Fruit fly (Drosophila melanogaster) whole organism, embryonic: ENCODE measurements around the gene CG43448.

Experiments used
- Blimp-1 ChIP-seq: fragments of 200-800 bp; sonication (Bioruptor generic); optimal IDR thresholded peaks from 3 replicates; lab custom pipeline; 2018; ENCODE audit warnings: missing biosample characterization, missing genetic modification characterization, mild to moderate bottlenecking, moderate library complexity, missing genetic modification reagents
- CG10147 ChIP-seq: fragments of 200-800 bp; sonication (Bioruptor generic); optimal IDR thresholded peaks from 2 replicates; lab custom pipeline; 2019; ENCODE audit warnings: missing biosample characterization, mild to moderate bottlenecking, missing genetic modification characterization, moderate library complexity
- CG10462 ChIP-seq: fragments of 200-800 bp; sonication (Bioruptor generic); optimal IDR thresholded peaks from 2 replicates; lab custom pipeline; 2016; ENCODE audit warnings: missing biosample characterization, missing genetic modification characterization
- CG11247 ChIP-seq: fragments of 200-800 bp; sonication (Bioruptor generic); IDR thresholded peaks from 2 replicates; pipeline ENCODE4 v1.3.6; 2022; ENCODE audit warnings: missing biosample characterization, missing genetic modification characterization
- CG13296 ChIP-seq: fragments of 200-800 bp; sonication (Bioruptor generic); optimal IDR thresholded peaks from 3 replicates; lab custom pipeline; 2018; ENCODE audit warnings: missing biosample characterization, mild to moderate bottlenecking, missing genetic modification characterization
- CG14965 ChIP-seq: fragments of 200-800 bp; sonication (Bioruptor generic); optimal IDR thresholded peaks from 2 replicates; lab custom pipeline; 2016; ENCODE audit warnings: missing biosample characterization, missing genetic modification characterization, borderline replicate concordance
- CG15011 ChIP-seq: fragments of 200-800 bp; sonication (Bioruptor generic); optimal IDR thresholded peaks from 3 replicates; lab custom pipeline; 2018; ENCODE audit warnings: missing biosample characterization, mild to moderate bottlenecking, missing genetic modification characterization
- CG1603 ChIP-seq: fragments of 200-800 bp; sonication (Bioruptor generic); optimal IDR thresholded peaks from 2 replicates; lab custom pipeline; 2019; ENCODE audit warnings: missing biosample characterization, mild to moderate bottlenecking, missing genetic modification characterization, moderate library complexity
- CG17361 ChIP-seq: fragments of 200-800 bp; sonication (Bioruptor generic); IDR thresholded peaks from 3 replicates; pipeline ENCODE4 v1.3.6; 2022; ENCODE audit warnings: missing biosample characterization, missing genetic modification characterization
- CG18262 ChIP-seq: fragments of 200-800 bp; optimal IDR thresholded peaks from 3 replicates; lab custom pipeline; 2019; ENCODE audit warnings: missing biosample characterization, mild to moderate bottlenecking, missing genetic modification characterization, moderate library complexity
- CG2120 ChIP-seq: fragments of 200-800 bp; sonication (Bioruptor generic); optimal IDR thresholded peaks from 3 replicates; lab custom pipeline; 2016; ENCODE audit warnings: missing biosample characterization, missing genetic modification characterization
- CG31441 ChIP-seq: fragments of 200-800 bp; sonication (Bioruptor generic); IDR thresholded peaks from 2 replicates; pipeline ENCODE4 v1.3.6; 2022; ENCODE audit warnings: missing biosample characterization, missing genetic modification characterization
- CG42726 ChIP-seq: fragments of 200-800 bp; sonication (Bioruptor generic); IDR thresholded peaks from 2 replicates; pipeline ENCODE4 v1.3.6; 2022; ENCODE audit warnings: missing biosample characterization, missing genetic modification characterization; ENCODE audit not compliant: partially characterized antibody
- CG7372 ChIP-seq: fragments of 200-800 bp; sonication (Bioruptor generic); IDR thresholded peaks from 2 replicates; pipeline ENCODE4 v1.3.6; 2022; ENCODE audit warnings: missing biosample characterization, missing genetic modification characterization
- CG8290 ChIP-seq, 3 experiments: fragments of 200-800 bp; sonication (Bioruptor generic); optimal IDR thresholded peaks; 2 replicates each; lab custom pipeline; 2016 to 2019; ENCODE audit warnings: missing biosample characterization in 3 of 3, missing genetic modification characterization in 3 of 3, mild to moderate bottlenecking in 2 of 3, moderate library complexity in 1 of 3
- CG8478 ChIP-seq: fragments of >200 bp; optimal IDR thresholded peaks from 2 replicates; lab custom pipeline; 2018
- Drgx ChIP-seq: fragments of 200-800 bp; sonication (Bioruptor generic); IDR thresholded peaks from 2 replicates; pipeline ENCODE4 v1.3.6; 2022; ENCODE audit warnings: missing biosample characterization, missing genetic modification characterization
- HHEX ChIP-seq: fragments of 200-800 bp; sonication (Bioruptor generic); optimal IDR thresholded peaks from 3 replicates; lab custom pipeline; 2017; ENCODE audit warnings: missing biosample characterization, mild to moderate bottlenecking, missing genetic modification characterization, missing genetic modification reagents
- Hr51 ChIP-seq, 2 experiments: fragments of 200-800 bp; sonication (Bioruptor generic); optimal IDR thresholded peaks; 2 replicates in 1 of 2; 3 replicates in 1 of 2; lab custom pipeline; 2016 to 2018; ENCODE audit warnings: missing biosample characterization in 2 of 2, missing genetic modification characterization in 2 of 2, mild to moderate bottlenecking in 1 of 2, moderate library complexity in 1 of 2
- Med ChIP-seq: fragments of 200-800 bp; sonication (Bioruptor generic); peaks from one replicate; lab custom pipeline; 2016; ENCODE audit warnings: missing biosample characterization, missing genetic modification characterization, mild to moderate bottlenecking, inconsistent platforms, moderate library complexity
- NC2β ChIP-seq: fragments of 200-800 bp; sonication (Bioruptor generic); optimal IDR thresholded peaks from 2 replicates; lab custom pipeline; 2016; ENCODE audit warnings: missing biosample characterization, missing genetic modification characterization
- Oaz ChIP-seq: fragments of 200-800 bp; sonication (Bioruptor generic); IDR thresholded peaks from 2 replicates; pipeline ENCODE4 v1.3.6; 2022; ENCODE audit warnings: missing biosample characterization, missing genetic modification characterization
- Sox102F ChIP-seq: fragments of 200-800 bp; sonication (Bioruptor generic); optimal IDR thresholded peaks from 2 replicates; lab custom pipeline; 2018; ENCODE audit warnings: missing biosample characterization, mild to moderate bottlenecking, missing genetic modification characterization, moderate library complexity
- Spps ChIP-seq: fragments of 200-800 bp; sonication (Bioruptor generic); optimal IDR thresholded peaks from 2 replicates; lab custom pipeline; 2018; ENCODE audit warnings: missing biosample characterization, mild to moderate bottlenecking, missing genetic modification characterization
- TFAM ChIP-seq: fragments of 200-800 bp; sonication (Bioruptor generic); optimal IDR thresholded peaks from 2 replicates; lab custom pipeline; 2017; ENCODE audit warnings: missing biosample characterization, missing genetic modification characterization, inconsistent platforms
- Xrp1 ChIP-seq: fragments of 200-800 bp; sonication (Bioruptor generic); IDR thresholded peaks from 2 replicates; pipeline ENCODE4 v1.3.6; 2022; ENCODE audit warnings: missing biosample characterization, missing genetic modification characterization
- ap ChIP-seq: fragments of 200-800 bp; sonication (Bioruptor generic); IDR thresholded peaks from 2 replicates; pipeline ENCODE4 v1.3.6; 2022; ENCODE audit warnings: missing biosample characterization, missing genetic modification characterization
- bsh ChIP-seq, 2 experiments: fragments of 200-800 bp; sonication (Bioruptor generic); optimal IDR thresholded peaks; 2 replicates each; lab custom pipeline; 2017 to 2018; ENCODE audit warnings: mild to moderate bottlenecking in 2 of 2, missing biosample characterization in 2 of 2, missing genetic modification characterization in 2 of 2, moderate library complexity in 1 of 2
- caup ChIP-seq: fragments of 200-800 bp; sonication (Bioruptor generic); optimal IDR thresholded peaks from 3 replicates; lab custom pipeline; 2017; ENCODE audit warnings: missing biosample characterization, mild to moderate bottlenecking, missing genetic modification characterization, moderate library complexity; ENCODE audit not compliant: severe bottlenecking
- corto ChIP-seq: fragments of 200-800 bp; sonication (Bioruptor generic); optimal IDR thresholded peaks from 2 replicates; lab custom pipeline; 2016; ENCODE audit warnings: missing biosample characterization, mild to moderate bottlenecking, missing genetic modification characterization, moderate library complexity
- croc ChIP-seq: fragments of 200-800 bp; sonication (Bioruptor generic); conservative IDR thresholded peaks from 3 replicates; pipeline ENCODE4 v1.3.6; 2022; ENCODE audit warnings: missing biosample characterization, missing genetic modification characterization
- dmrt11E ChIP-seq: fragments of 200-800 bp; sonication (Bioruptor generic); optimal IDR thresholded peaks from 3 replicates; lab custom pipeline; 2018; ENCODE audit warnings: missing biosample characterization, mild to moderate bottlenecking, missing genetic modification characterization, moderate library complexity
- dmrt99B ChIP-seq: fragments of 200-800 bp; sonication (Bioruptor generic); optimal IDR thresholded peaks from 2 replicates; lab custom pipeline; 2018; ENCODE audit warnings: missing biosample characterization, mild to moderate bottlenecking, missing genetic modification characterization, moderate library complexity
- dysf ChIP-seq: fragments of 200-800 bp; sonication (Bioruptor generic); IDR thresholded peaks from 3 replicates; pipeline ENCODE4 v1.3.6; 2022; ENCODE audit warnings: missing biosample characterization, missing genetic modification characterization
- gem ChIP-seq: fragments of 200-800 bp; sonication (Bioruptor generic); optimal IDR thresholded peaks from 2 replicates; lab custom pipeline; 2019; ENCODE audit warnings: missing biosample characterization, mild to moderate bottlenecking, missing genetic modification characterization, moderate library complexity
- hkb ChIP-seq, 2 experiments: fragments of 200-800 bp in 1 of 2; fragments of >200 bp in 1 of 2; sonication (Bioruptor generic) in 1 of 2; IDR thresholded peaks in 1 of 2; optimal IDR thresholded peaks in 1 of 2; 2 replicates each; pipeline versions ENCODE4 v1.3.6 to Lab custom; 2017 to 2022; ENCODE audit warnings: missing biosample characterization in 1 of 2, missing genetic modification characterization in 1 of 2
- inv ChIP-seq: fragments of 200-800 bp; sonication (Bioruptor generic); IDR thresholded peaks from 2 replicates; pipeline ENCODE4 v1.3.6; 2022; ENCODE audit warnings: missing biosample characterization, missing genetic modification characterization; ENCODE audit not compliant: partially characterized antibody
- lbe ChIP-seq: fragments of 200-800 bp; sonication (Bioruptor generic); optimal IDR thresholded peaks from 2 replicates; lab custom pipeline; 2016; ENCODE audit warnings: missing biosample characterization, mild to moderate bottlenecking, missing genetic modification characterization
- nmo ChIP-seq: fragments of 200-800 bp; sonication (Bioruptor generic); optimal IDR thresholded peaks from 2 replicates; lab custom pipeline; 2018; ENCODE audit warnings: missing biosample characterization, mild to moderate bottlenecking, missing genetic modification characterization, moderate library complexity
- nom ChIP-seq: fragments of 200-800 bp; sonication (Bioruptor generic); optimal IDR thresholded peaks from 2 replicates; lab custom pipeline; 2017; ENCODE audit warnings: missing biosample characterization, missing genetic modification characterization, mild to moderate bottlenecking, moderate library complexity, missing genetic modification reagents
- row ChIP-seq: fragments of 200-800 bp; sonication (Bioruptor generic); IDR thresholded peaks from 3 replicates; pipeline ENCODE4 v1.3.6; 2022; ENCODE audit warnings: missing biosample characterization, missing genetic modification characterization
- sens ChIP-seq: fragments of 200-800 bp; sonication (Bioruptor generic); peaks from one replicate; lab custom pipeline; 2016; ENCODE audit warnings: missing biosample characterization, missing genetic modification characterization
- sisA ChIP-seq: fragments of 200-800 bp; sonication (Bioruptor generic); IDR thresholded peaks from 2 replicates; pipeline ENCODE4 v1.3.6; 2022; ENCODE audit warnings: missing biosample characterization, missing genetic modification characterization
- stc ChIP-seq: fragments of 200-800 bp; sonication (Bioruptor generic); IDR thresholded peaks from 2 replicates; pipeline ENCODE4 v1.3.6; 2022; ENCODE audit warnings: missing biosample characterization, missing genetic modification characterization
- unpg ChIP-seq: fragments of 200-800 bp; sonication (Bioruptor generic); optimal IDR thresholded peaks from 3 replicates; lab custom pipeline; 2018; ENCODE audit warnings: missing biosample characterization, mild to moderate bottlenecking, missing genetic modification characterization, moderate library complexity

The CG43448 gene

DNA sequence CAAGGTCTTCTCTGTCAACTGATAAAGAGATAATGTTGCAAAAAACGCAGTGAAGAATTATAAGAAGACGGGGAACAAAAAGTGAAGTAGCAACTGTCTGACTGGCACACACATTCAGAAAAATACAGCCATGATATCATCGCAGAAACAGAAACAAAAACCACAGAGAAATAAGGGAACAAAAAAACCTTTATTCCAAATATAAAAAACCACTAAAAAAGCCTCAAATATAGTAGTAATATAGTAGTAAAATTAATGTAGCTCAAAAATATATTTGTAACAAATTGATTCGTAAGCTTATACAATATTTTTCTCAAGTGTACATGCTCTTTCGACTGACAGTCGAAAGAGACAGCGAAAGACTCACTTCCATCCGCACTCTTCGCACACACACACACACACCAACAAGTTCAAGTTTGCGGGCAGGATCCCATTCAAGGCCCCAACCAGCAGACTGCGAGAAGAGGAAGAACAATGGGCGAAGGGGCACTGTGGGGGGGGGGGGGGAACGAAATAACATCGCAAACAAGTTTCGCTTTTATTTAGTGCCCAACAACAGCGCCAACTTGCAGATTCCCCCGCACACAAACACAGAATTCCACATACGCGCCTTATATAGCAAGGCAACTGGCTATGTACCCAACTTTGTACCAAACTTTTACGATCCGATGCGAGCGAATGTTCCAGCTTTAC, 20.9 kb upstream of the CG43448 start:
- TF ChIP-seq hkb (optimal IDR thresholded peaks at IDR 0.05; lab: Kevin White, UChicago) (no peak), hkb (GFP tag; IDR thresholded peaks at IDR 0.05; lab: Robert Waterston, UW) (no peak), Oaz (no peak), CG8290 (GFP tag; optimal IDR thresholded peaks at IDR 0.05; lab: Kevin White, UChicago) (no peak), CG8290 (tag; optimal IDR thresholded peaks at IDR 0.05; lab: Kevin White, UChicago) (no peak), Hr51 (GFP tag; optimal IDR thresholded peaks at IDR 0.05; lab: Kevin White, UChicago) (no peak), CG7372 (GFP tag; lab: Robert Waterston, UW) (no peak), sisA (no peak), corto (GFP tag; lab: Kevin White, UChicago) (peak; percentile 72), bsh (GFP tag; optimal IDR thresholded peaks at IDR 0.05; lab: Kevin White, UChicago) (peak in 1 of 2 experiments; percentile 57), lbe (GFP tag; lab: Kevin White, UChicago) (peak; percentile 77), Spps (tag; lab: Kevin White, UChicago) (no peak), nom (GFP tag; lab: Kevin White, UChicago) (peak; percentile 72), CG14965 (GFP tag; lab: Kevin White, UChicago) (no peak), croc (GFP tag; lab: Robert Waterston, UW) (no peak), Drgx (GFP tag; lab: Robert Waterston, UW) (peak; percentile 58), CG10462 (GFP tag; lab: Kevin White, UChicago) (no peak)

DNA sequence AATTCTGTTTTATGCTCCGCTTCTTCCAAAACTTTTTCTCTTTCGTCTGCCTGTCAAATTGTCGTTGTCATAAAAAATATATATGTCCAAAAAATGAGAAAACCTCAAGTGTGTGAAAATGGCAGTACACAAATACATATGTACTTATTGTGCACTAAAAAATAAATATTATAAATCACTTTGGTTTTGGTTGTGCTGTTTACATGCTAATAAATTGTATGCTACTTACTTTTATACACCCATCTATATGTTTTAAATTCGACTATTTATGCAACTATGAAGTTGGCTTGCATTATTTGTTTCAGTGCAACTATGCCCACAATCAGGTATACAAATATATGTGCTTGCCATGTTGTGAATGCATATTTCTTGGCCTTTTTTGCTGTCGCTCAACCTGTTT, 20.1 kb upstream of the CG43448 start:
- TF ChIP-seq bsh (GFP tag; optimal IDR thresholded peaks at IDR 0.05; lab: Kevin White, UChicago) (peak in 1 of 2 experiments; percentile 20), CG31441 (0 out of 2 replicates have a peak, but pooled peaks have one; percentile 24), inv (no peak), lbe (GFP tag; lab: Kevin White, UChicago) (peak; percentile 93), dmrt99B (tag; lab: Kevin White, UChicago) (peak; percentile 9), corto (GFP tag; lab: Kevin White, UChicago) (peak; percentile 62), gem (tag; lab: Kevin White, UChicago) (peak; percentile 30), Blimp-1 (peak; percentile 6), sens (GFP tag; lab: Kevin White, UChicago) (peak; percentile 42), Sox102F (GFP tag; lab: Kevin White, UChicago) (peak; percentile 28), ap (GFP tag; lab: Robert Waterston, UW) (0 out of 2 replicates have a peak, but pooled peaks have one; percentile 4), CG13296 (GFP tag; lab: Kevin White, UChicago) (no peak), CG8478 (lab: Kevin White, UChicago) (no peak), Med (GFP tag; lab: Kevin White, UChicago) (peak; percentile 34), row (no peak), Xrp1 (GFP tag; lab: Robert Waterston, UW) (peak; percentile 24; the same call in 1 of the 2 replicates), nom (GFP tag; lab: Kevin White, UChicago) (peak; percentile 40), CG2120 (no peak), Drgx (GFP tag; lab: Robert Waterston, UW) (peak; percentile 28; the same call in 1 of the 2 replicates), CG10462 (GFP tag; lab: Kevin White, UChicago) (no peak), CG1603 (peak; percentile 13)
- TF ChIP-seq, all 482 proteins: peak for 15

DNA sequence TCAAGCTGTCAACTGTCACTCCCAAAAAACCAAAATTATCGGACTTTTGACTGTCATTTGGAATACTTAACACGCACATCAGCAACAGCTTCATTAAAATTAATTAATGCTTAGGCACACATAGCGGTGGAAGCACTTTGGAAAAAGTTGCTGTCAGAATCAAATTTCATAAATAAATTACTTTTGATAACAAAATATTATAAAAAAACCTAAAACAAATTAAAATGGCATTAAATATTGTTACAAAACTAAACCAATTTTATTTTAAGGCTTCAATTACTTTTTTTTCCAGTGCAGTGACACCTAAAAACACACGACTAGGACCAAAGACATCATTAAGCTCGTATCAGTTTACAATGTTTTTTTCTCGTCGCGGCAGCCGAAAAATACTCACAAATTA, 18.7 kb upstream of the CG43448 start:
- TF ChIP-seq HHEX (GFP tag; lab: Kevin White, UChicago) (no peak), CG15011 (GFP tag; lab: Kevin White, UChicago) (no peak), unpg (no peak), TFAM (GFP tag; lab: Kevin White, UChicago) (no peak), CG11247 (GFP tag; lab: Robert Waterston, UW) (no peak), nom (GFP tag; lab: Kevin White, UChicago) (no peak), CG42726 (GFP tag; lab: Robert Waterston, UW) (no peak), dmrt11E (tag; lab: Kevin White, UChicago) (peak; percentile 30), caup (GFP tag; lab: Kevin White, UChicago) (no peak), CG17361 (0 out of 3 replicates have a peak, but pooled peaks have one; percentile 19), NC2β (GFP tag; lab: Kevin White, UChicago) (no peak), CG10147 (GFP tag; lab: Kevin White, UChicago) (no peak), nmo (GFP tag; lab: Kevin White, UChicago) (peak; percentile 6), CG18262 (tag; lab: Kevin White, UChicago) (peak; percentile 26), stc (GFP tag; lab: Robert Waterston, UW) (no peak), dysf (GFP tag; lab: Robert Waterston, UW) (0 out of 3 replicates have a peak, but pooled peaks have one; percentile 5)
